Fruit fly (Drosophila melanogaster) whole organism, prepupa: Measurements from ENCODE around the gene Jon25Bi.

Experiments used
- Blimp-1 ChIP-seq: fragments of 200-800 bp; sonication (Bioruptor generic); optimal IDR thresholded peaks from 3 replicates; lab custom pipeline; 2017; ENCODE audit warnings: missing biosample characterization, missing genetic modification characterization, mild to moderate bottlenecking, moderate library complexity, missing genetic modification reagents
- CG11294 ChIP-seq: fragments of 200-800 bp; sonication (Bioruptor generic); IDR thresholded peaks from 2 replicates; pipeline ENCODE4 v1.3.6; 2022; ENCODE audit warnings: missing biosample characterization, missing genetic modification characterization
- CG11762 ChIP-seq: fragments of 200-800 bp; sonication (Bioruptor generic); optimal IDR thresholded peaks from 3 replicates; lab custom pipeline; 2016; ENCODE audit warnings: missing biosample characterization, missing genetic modification characterization; ENCODE audit not compliant: insufficient read depth
- CG11902 ChIP-seq: fragments of 200-800 bp; sonication (Bioruptor generic); optimal IDR thresholded peaks from 3 replicates; lab custom pipeline; 2016; ENCODE audit warnings: missing biosample characterization, missing genetic modification characterization
- CG15336 ChIP-seq: fragments of 200-800 bp; sonication (Bioruptor generic); IDR thresholded peaks from 2 replicates; pipeline ENCODE4 v1.3.6; 2022; ENCODE audit warnings: missing biosample characterization, missing genetic modification characterization
- CG1621 ChIP-seq: fragments of 200-800 bp; sonication (Bioruptor generic); optimal IDR thresholded peaks from 3 replicates; lab custom pipeline; 2018; ENCODE audit warnings: missing biosample characterization, mild to moderate bottlenecking, missing genetic modification characterization
- CG16779 ChIP-seq: fragments of 200-800 bp; sonication (Bioruptor generic); optimal IDR thresholded peaks from 3 replicates; lab custom pipeline; 2017; ENCODE audit warnings: missing biosample characterization, mild to moderate bottlenecking, missing genetic modification characterization
- CG3032 ChIP-seq: fragments of 200-800 bp; optimal IDR thresholded peaks from 2 replicates; lab custom pipeline; 2019; ENCODE audit warnings: missing biosample characterization, mild to moderate bottlenecking, missing genetic modification characterization, moderate library complexity
- CG32006 ChIP-seq: fragments of 200-800 bp; sonication (Bioruptor generic); optimal IDR thresholded peaks from 3 replicates; lab custom pipeline; 2017; ENCODE audit warnings: missing biosample characterization, mild to moderate bottlenecking, missing genetic modification characterization
- CG34406 ChIP-seq: fragments of 200-800 bp; sonication (Bioruptor generic); optimal IDR thresholded peaks from 3 replicates; lab custom pipeline; 2016; ENCODE audit warnings: missing biosample characterization, missing genetic modification characterization
- CG6163 ChIP-seq: fragments of 200-800 bp; sonication (Bioruptor generic); IDR thresholded peaks from 3 replicates; pipeline ENCODE4 v1.3.6; 2022; ENCODE audit warnings: missing biosample characterization, missing genetic modification characterization
- CG6276 ChIP-seq: fragments of 200-800 bp; sonication (Bioruptor generic); optimal IDR thresholded peaks from 2 replicates; lab custom pipeline; 2017; ENCODE audit warnings: missing biosample characterization, mild to moderate bottlenecking, missing genetic modification characterization
- CG6792 ChIP-seq: fragments of 200-800 bp; sonication (Bioruptor generic); optimal IDR thresholded peaks from 3 replicates; lab custom pipeline; 2016; ENCODE audit warnings: missing biosample characterization, missing genetic modification characterization
- CG6808 ChIP-seq: fragments of 200-800 bp; sonication (Bioruptor generic); optimal IDR thresholded peaks from 3 replicates; lab custom pipeline; 2017; ENCODE audit warnings: missing biosample characterization, missing genetic modification characterization, mild to moderate bottlenecking, moderate library complexity, missing genetic modification reagents
- CG7368 ChIP-seq: fragments of 200-800 bp; sonication (Bioruptor generic); optimal IDR thresholded peaks from 3 replicates; lab custom pipeline; 2016; ENCODE audit warnings: missing biosample characterization, missing genetic modification characterization
- CG8119 ChIP-seq: fragments of 200-800 bp; sonication (Bioruptor generic); IDR thresholded peaks from 3 replicates; pipeline ENCODE4 v1.3.6; 2022; ENCODE audit warnings: missing biosample characterization, missing genetic modification characterization
- Eip78C ChIP-seq: fragments of 200-800 bp; sonication (Bioruptor generic); peaks from one replicate; lab custom pipeline; 2016; ENCODE audit warnings: missing biosample characterization, missing genetic modification characterization
- Ets21C ChIP-seq: fragments of 200-800 bp; sonication (Bioruptor generic); optimal IDR thresholded peaks from 3 replicates; lab custom pipeline; 2016; ENCODE audit warnings: missing biosample characterization, missing genetic modification characterization
- Ets96B ChIP-seq: fragments of 200-800 bp; optimal IDR thresholded peaks from 2 replicates; lab custom pipeline; 2019; ENCODE audit warnings: missing biosample characterization, mild to moderate bottlenecking, missing genetic modification characterization, moderate library complexity
- Gug ChIP-seq: fragments of 200-800 bp; sonication (Bioruptor generic); IDR thresholded peaks from 2 replicates; pipeline ENCODE4 v1.3.6; 2022; ENCODE audit warnings: missing biosample characterization, missing genetic modification characterization
- Hr38 ChIP-seq: sonication (Bioruptor generic); optimal IDR thresholded peaks from 2 replicates; lab custom pipeline; 2016; ENCODE audit warnings: missing biosample characterization, missing genetic modification characterization
- Hr4 ChIP-seq: fragments of 200-800 bp; sonication (Bioruptor generic); optimal IDR thresholded peaks from 3 replicates; lab custom pipeline; 2016; ENCODE audit warnings: missing biosample characterization, missing genetic modification characterization
- Met ChIP-seq: fragments of 200-800 bp; sonication (Bioruptor generic); optimal IDR thresholded peaks from 3 replicates; lab custom pipeline; 2016; ENCODE audit warnings: missing biosample characterization, missing genetic modification characterization
- OdsH ChIP-seq: fragments of 200-800 bp; sonication (Bioruptor generic); optimal IDR thresholded peaks from 3 replicates; lab custom pipeline; 2016; ENCODE audit warnings: missing biosample characterization, missing genetic modification characterization
- Smox ChIP-seq: fragments of 200-800 bp; sonication (Bioruptor generic); optimal IDR thresholded peaks from 3 replicates; lab custom pipeline; 2016; ENCODE audit warnings: missing biosample characterization, missing genetic modification characterization
- Sox15 ChIP-seq: fragments of 200-800 bp; sonication (Bioruptor generic); optimal IDR thresholded peaks from 3 replicates; lab custom pipeline; 2016; ENCODE audit warnings: missing biosample characterization, missing genetic modification characterization
- dac ChIP-seq: fragments of 200-800 bp; sonication (Bioruptor generic); optimal IDR thresholded peaks from 2 replicates; lab custom pipeline; 2017; ENCODE audit warnings: missing biosample characterization, mild to moderate bottlenecking, missing genetic modification characterization
- dsx ChIP-seq: fragments of 200-800 bp; optimal IDR thresholded peaks from 3 replicates; lab custom pipeline; 2019; ENCODE audit warnings: missing biosample characterization, mild to moderate bottlenecking, missing genetic modification characterization, moderate library complexity; ENCODE audit not compliant: poor library complexity, severe bottlenecking
- eg ChIP-seq: fragments of 200-800 bp; sonication (Bioruptor generic); IDR thresholded peaks from 3 replicates; pipeline ENCODE4 v1.3.6; 2022; ENCODE audit warnings: missing biosample characterization, missing genetic modification characterization
- esn ChIP-seq: fragments of 200-800 bp; sonication (Bioruptor generic); optimal IDR thresholded peaks from 2 replicates; lab custom pipeline; 2016; ENCODE audit warnings: missing biosample characterization, mild to moderate bottlenecking, missing genetic modification characterization, moderate library complexity
- fd59A ChIP-seq: fragments of 200-800 bp; sonication (Bioruptor generic); optimal IDR thresholded peaks from 2 replicates; lab custom pipeline; 2017; ENCODE audit warnings: missing biosample characterization, mild to moderate bottlenecking, missing genetic modification characterization, missing genetic modification reagents
- fkh ChIP-seq: fragments of 200-800 bp; sonication (Bioruptor generic); optimal IDR thresholded peaks from 3 replicates; lab custom pipeline; 2017; ENCODE audit warnings: missing biosample characterization, mild to moderate bottlenecking, missing genetic modification characterization, moderate library complexity
- lz ChIP-seq: fragments of 200-800 bp; sonication (Bioruptor generic); optimal IDR thresholded peaks from 3 replicates; lab custom pipeline; 2016; ENCODE audit warnings: missing biosample characterization, missing genetic modification characterization
- pdm3 ChIP-seq: fragments of 200-800 bp; sonication (Bioruptor generic); optimal IDR thresholded peaks from 3 replicates; lab custom pipeline; 2016; ENCODE audit warnings: missing biosample characterization, missing genetic modification characterization
- salr ChIP-seq, 2 experiments: fragments of 200-800 bp; sonication (Bioruptor generic); optimal IDR thresholded peaks; 3 replicates each; lab custom pipeline; 2016 to 2018; ENCODE audit warnings: missing biosample characterization in 2 of 2, missing genetic modification characterization in 2 of 2, mild to moderate bottlenecking in 1 of 2
- spab ChIP-seq: fragments of 200-800 bp; sonication (Bioruptor generic); optimal IDR thresholded peaks from 2 replicates; lab custom pipeline; 2017; ENCODE audit warnings: missing biosample characterization, mild to moderate bottlenecking, missing genetic modification characterization, missing genetic modification reagents
- ss ChIP-seq, 2 experiments: fragments of 200-800 bp; sonication (Bioruptor generic); optimal IDR thresholded peaks; 2 replicates in 1 of 2; 3 replicates in 1 of 2; lab custom pipeline; 2017 to 2018; ENCODE audit warnings: mild to moderate bottlenecking in 2 of 2, missing biosample characterization in 2 of 2, missing genetic modification characterization in 2 of 2, moderate library complexity in 1 of 2
- svp ChIP-seq: fragments of 200-800 bp; sonication (Bioruptor generic); peaks from one replicate; lab custom pipeline; 2016; ENCODE audit warnings: missing biosample characterization, missing genetic modification characterization
- topi ChIP-seq: fragments of 200-800 bp; sonication (Bioruptor generic); optimal IDR thresholded peaks from 3 replicates; lab custom pipeline; 2016; ENCODE audit warnings: missing biosample characterization, missing genetic modification characterization
- vri ChIP-seq: fragments of 200-800 bp; sonication (Bioruptor generic); optimal IDR thresholded peaks from 3 replicates; lab custom pipeline; 2016; ENCODE audit warnings: missing biosample characterization, mild to moderate bottlenecking, missing genetic modification characterization

The Jon25Bi gene

dm6 chr2L:4945300-4945699 lies 9.6 kb downstream of the Jon25Bi start, which contains the start of the genes mRpL24 and betaggt-I (continued):
- TF ChIP-seq OdsH (peak; percentile 98), CG34406 (peak; percentile 97), topi (GFP tag; lab: Kevin White, UChicago) (peak; percentile 96), esn (GFP tag; lab: Kevin White, UChicago) (peak; percentile 98), CG7368 (peak; percentile 90), dsx (GFP tag; lab: Kevin White, UChicago) (peak; percentile 97), Met (peak; percentile 95), spab (GFP tag; lab: Kevin White, UChicago) (peak; percentile 92), dac (GFP tag; lab: Kevin White, UChicago) (peak; percentile 93), CG6808 (peak; percentile 90), Sox15 (GFP tag; lab: Kevin White, UChicago) (peak; percentile 96), CG11294 (GFP tag; lab: Robert Waterston, UW) (peak; percentile 96), fd59A (GFP tag; lab: Kevin White, UChicago) (peak; percentile 91), eg (peak; percentile 99), Hr4 (peak; percentile 95), Blimp-1 (peak; percentile 87), CG8119 (GFP tag; lab: Robert Waterston, UW) (peak; percentile 95), salr (GFP tag; optimal IDR thresholded peaks at IDR 0.05; lab: Kevin White, UChicago) (peak in 1 of 2 experiments; percentile 94), vri (peak; percentile 89), Eip78C (GFP tag; lab: Kevin White, UChicago) (peak; percentile 99), CG11762 (GFP tag; lab: Kevin White, UChicago) (peak; percentile 89), Hr38 (GFP tag; lab: Kevin White, UChicago) (no peak), CG15336 (peak; percentile 97), lz (GFP tag; lab: Kevin White, UChicago) (peak; percentile 97), Smox (GFP tag; lab: Kevin White, UChicago) (peak; percentile 95), Ets21C (GFP tag; lab: Kevin White, UChicago) (peak; percentile 90), Gug (GFP tag; lab: Robert Waterston, UW) (peak; percentile 98), CG11902 (GFP tag; lab: Kevin White, UChicago) (peak; percentile 92), svp (peak; percentile 96), pdm3 (GFP tag; lab: Kevin White, UChicago) (peak; percentile 97), CG32006 (GFP tag; lab: Kevin White, UChicago) (peak; percentile 97), CG6792 (GFP tag; lab: Kevin White, UChicago) (peak; percentile 96), CG1621 (tag; lab: Kevin White, UChicago) (peak; percentile 91), ss (GFP tag; optimal IDR thresholded peaks at IDR 0.05; lab: Kevin White, UChicago) (peak; percentile 89 to 94), Ets96B (tag; lab: Kevin White, UChicago) (peak; percentile 98)
- TF ChIP-seq, all 60 proteins: peak for 59

dm6 chr2L:4942257-4942792 lies 12.6 kb downstream of the Jon25Bi start, which contains the start of gene synr:
synr (plus strand) TSS chr2L:4942742.
- TF ChIP-seq topi (GFP tag; lab: Kevin White, UChicago) (no peak), CG16779 (tag; lab: Kevin White, UChicago) (no peak), CG6163 (no peak), CG7368 (no peak), CG3032 (tag; lab: Kevin White, UChicago) (no peak), CG11294 (GFP tag; lab: Robert Waterston, UW) (no peak), fkh (GFP tag; lab: Kevin White, UChicago) (no peak), CG6276 (GFP tag; lab: Kevin White, UChicago) (no peak), CG6792 (GFP tag; lab: Kevin White, UChicago) (no peak)
